Fruit fly (Drosophila melanogaster) whole organism, larva: ENCODE measurements around the gene CG3734.

Source experiments
- noc ChIP-seq: fragments of 200-800 bp; sonication (Bioruptor generic); optimal IDR thresholded peaks from 3 replicates; lab custom pipeline; 2019; ENCODE audit warnings: missing biosample characterization, mild to moderate bottlenecking, missing genetic modification characterization, moderate library complexity

Gene CG3734

dm6 chr3R:19377125-19377524, 10.5 kb upstream of the CG3734 start, which contains the start of gene CG31245:
CG31245 (minus strand) TSS chr3R:19377225.
- no peak for TF ChIP-seq noc (tag; lab: Kevin White, UChicago)

DNA sequence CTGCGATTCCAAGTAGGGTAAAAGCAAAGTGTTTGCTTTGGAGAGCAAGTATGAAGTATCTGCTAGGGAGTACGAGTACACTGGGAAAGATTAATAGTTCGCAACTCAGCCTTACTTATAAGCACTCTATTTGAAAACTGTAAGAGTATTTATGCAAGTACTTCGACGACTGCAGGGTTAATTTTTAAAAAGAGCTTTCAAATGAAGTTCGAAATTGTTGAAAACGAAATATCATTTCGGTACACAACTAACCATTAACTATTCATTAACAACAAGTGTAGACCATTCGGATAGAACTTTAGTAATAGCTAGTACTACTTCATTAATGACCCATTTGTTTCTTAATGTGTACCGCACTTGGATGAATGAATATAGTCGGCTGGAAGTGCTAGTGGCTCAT, 4.4 kb upstream of the CG3734 start:
- no peak for TF ChIP-seq noc (tag; lab: Kevin White, UChicago)

DNA sequence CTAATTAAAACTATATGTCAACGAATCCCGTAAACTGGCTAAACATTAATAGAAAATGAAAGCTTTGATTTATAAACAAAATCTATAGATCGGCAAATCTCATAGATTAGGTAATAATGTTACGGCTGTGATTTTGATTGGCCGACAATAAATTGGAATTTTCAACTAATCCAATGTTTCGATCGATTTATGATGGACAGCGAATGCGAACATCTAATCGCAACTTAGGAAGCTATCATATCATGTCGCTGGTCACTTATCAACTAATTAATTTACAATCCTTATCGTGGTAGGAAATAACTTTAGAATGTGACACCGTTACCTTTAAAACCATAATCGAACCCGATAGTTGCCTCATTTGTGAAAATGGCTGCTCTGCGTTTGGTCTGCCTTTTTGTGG, 2.3 kb downstream of the CG3734 start, which contains the start of gene CG18493:
Gene CG18493, plus strand, starts transcription at position 352 of the 400 bp plus-strand sequence.
- TF ChIP-seq noc (tag; lab: Kevin White, UChicago), result peak; percentile 78

- TF ChIP-seq noc (tag; lab: Kevin White, UChicago), result no peak
Observed at dm6 chr3R:19393060-19393459, 5.4 kb downstream of the CG3734 start, which contains the start of gene CG3739. CG3739 (plus strand) TSS chr3R:19393360.

dm6 chr3R:19398467-19398866, 10.8 kb downstream of the CG3734 start, which contains the start of gene CG31244:
CG31244 (minus strand) TSS chr3R:19398567.
- TF ChIP-seq noc (tag; lab: Kevin White, UChicago), result no peak

DNA sequence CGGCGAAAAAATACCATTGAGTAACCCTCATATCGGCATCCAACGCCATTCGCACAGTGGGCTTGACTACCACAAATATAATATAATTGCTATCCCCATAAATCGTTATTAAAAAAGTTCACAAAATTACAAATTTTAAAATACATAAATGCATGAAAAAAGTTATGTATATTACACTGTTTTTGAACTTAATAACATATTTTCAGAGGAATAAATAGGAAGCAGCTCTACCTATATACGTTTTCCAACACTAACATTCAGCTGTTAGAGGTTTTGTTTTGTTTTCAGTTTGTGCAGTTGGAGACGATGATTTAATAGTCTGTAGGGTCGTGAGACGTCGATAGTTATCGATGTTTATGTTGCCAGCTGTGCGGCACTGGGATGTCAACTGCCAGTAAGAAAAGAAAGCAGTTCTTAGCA, 15.4 kb downstream of the CG3734 start, which contains the start of the genes Ino80 and Aptx:
Gene Ino80, minus strand, starts transcription at position 58 of the 420 bp plus-strand sequence.
Gene Aptx, plus strand, starts transcription at position 360 of the 420 bp plus-strand sequence.
- peak; percentile 91 for TF ChIP-seq noc (tag; lab: Kevin White, UChicago)

- no peak for TF ChIP-seq noc (tag; lab: Kevin White, UChicago)
Observed at dm6 chr3R:19404296-19404695, 16.6 kb downstream of the CG3734 start.

DNA sequence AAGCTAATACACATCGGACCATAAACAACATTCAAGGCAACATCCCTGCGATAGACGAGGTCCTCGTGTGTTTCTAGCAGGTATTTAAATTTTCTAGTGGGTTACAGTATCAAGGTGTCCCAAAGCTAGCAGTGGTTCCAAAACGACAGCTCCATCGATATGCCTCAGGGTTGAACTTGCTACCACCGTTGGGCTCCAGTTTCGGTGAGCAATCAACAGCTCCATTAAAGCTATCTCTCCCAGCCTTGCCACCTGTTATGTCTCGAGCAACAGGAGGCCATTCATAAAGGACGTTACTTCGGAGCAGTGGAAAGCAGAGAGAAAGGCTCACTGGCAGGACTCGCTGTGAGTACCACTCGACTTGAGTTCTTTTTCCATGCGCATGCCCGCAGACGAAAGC, 19.2 kb downstream of the CG3734 start:
- no peak for TF ChIP-seq noc (tag; lab: Kevin White, UChicago)

dm6 chr3R:19408573-19408972, 20.9 kb downstream of the CG3734 start, which contains the start of gene CG11626:
CG11626 (plus strand) TSS chr3R:19408873.
- no peak for TF ChIP-seq noc (tag; lab: Kevin White, UChicago)

dm6 chr3R:19411371-19411770, 23.7 kb downstream of the CG3734 start:
- TF ChIP-seq noc (tag; lab: Kevin White, UChicago), result no peak

- no peak for TF ChIP-seq noc (tag; lab: Kevin White, UChicago)
Observed at dm6 chr3R:19412434-19412833, 24.8 kb downstream of the CG3734 start, which contains the start of gene CG31221. CG31221 (plus strand) TSS chr3R:19412689.

DNA sequence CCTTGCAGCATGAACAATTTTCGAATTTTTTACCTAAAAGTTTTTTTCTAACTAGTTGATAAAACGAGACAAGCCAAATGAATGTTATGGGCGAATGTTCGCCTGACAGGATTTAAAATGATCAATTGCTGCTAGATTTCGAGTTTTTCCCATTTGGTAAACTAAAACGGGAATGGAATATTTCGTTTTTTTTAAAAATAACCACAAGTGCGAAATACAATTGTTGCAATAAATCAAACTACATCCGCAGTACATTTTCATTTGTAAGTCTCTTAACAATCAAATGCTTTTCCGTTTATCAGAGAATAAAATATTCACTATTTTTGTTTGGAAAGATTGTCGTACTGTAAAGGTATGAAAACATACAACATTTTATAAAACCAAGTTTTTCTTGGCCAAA, 37.4 kb downstream of the CG3734 start, which contains the start of gene CG3517:
Gene CG3517, minus strand, starts transcription at position 101 of the 400 bp plus-strand sequence.
- no peak for TF ChIP-seq noc (tag; lab: Kevin White, UChicago)
